Fruit fly (Drosophila melanogaster): Measurements from ENCODE around the gene CG43219.

dm6 chr3L:21242958-21243357, 22.8 kb downstream of the CG43219 start:
- TF ChIP-seq Dip2 (GFP tag; IDR thresholded peaks at IDR 0.05) (no peak), Hr39 (optimal IDR thresholded peaks at IDR 0.05) (no peak), psq (GFP tag; optimal IDR thresholded peaks at IDR 0.05) (no peak), B-H1 (GFP tag; IDR thresholded peaks at IDR 0.05) (no peak), bbx (GFP tag; IDR thresholded peaks at IDR 0.05; ENCODE audit: partially characterized antibody) (peak; percentile 34), CG7786 (GFP tag; optimal IDR thresholded peaks at IDR 0.05) (no peak), CG3847 (GFP tag; IDR thresholded peaks at IDR 0.05) (no peak)

Data from whole organism, embryonic.